Fruit fly (Drosophila melanogaster) S2 (cell line): ENCODE data around the gene blp.

Experiments
- CG8478 ChIP-seq: fragments of >200 bp; optimal IDR thresholded peaks from 2 replicates; lab custom pipeline; 2018
- CTCF ChIP-seq, 2 experiments: fragments of >200 bp; optimal IDR thresholded peaks; 2 replicates each; lab custom pipeline; 2018

blp gene

DNA sequence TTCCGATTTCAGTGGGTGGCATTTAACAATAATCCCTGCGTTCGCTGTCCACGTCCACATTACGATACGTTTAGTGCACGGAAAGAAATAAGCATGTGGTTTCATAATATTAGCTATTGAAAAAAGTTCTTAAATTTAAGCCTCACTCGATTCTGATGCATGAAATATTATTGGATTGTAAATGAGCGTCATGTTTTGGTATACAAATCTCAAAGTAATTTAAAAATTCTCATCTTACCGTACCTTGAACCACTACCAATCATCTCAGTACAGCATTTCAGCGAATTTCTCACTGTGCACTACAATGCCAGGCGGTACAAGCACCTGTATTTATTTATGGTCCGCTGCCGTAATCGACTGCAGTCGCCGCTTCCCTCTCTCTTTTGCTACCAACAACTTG lies 40.6 kb downstream of the blp start:
- no peak for TF ChIP-seq CG8478 (lab: Kevin White, UChicago)
- no peak for TF ChIP-seq CTCF (optimal IDR thresholded peaks at IDR 0.05; lab: Kevin White, UChicago)

DNA sequence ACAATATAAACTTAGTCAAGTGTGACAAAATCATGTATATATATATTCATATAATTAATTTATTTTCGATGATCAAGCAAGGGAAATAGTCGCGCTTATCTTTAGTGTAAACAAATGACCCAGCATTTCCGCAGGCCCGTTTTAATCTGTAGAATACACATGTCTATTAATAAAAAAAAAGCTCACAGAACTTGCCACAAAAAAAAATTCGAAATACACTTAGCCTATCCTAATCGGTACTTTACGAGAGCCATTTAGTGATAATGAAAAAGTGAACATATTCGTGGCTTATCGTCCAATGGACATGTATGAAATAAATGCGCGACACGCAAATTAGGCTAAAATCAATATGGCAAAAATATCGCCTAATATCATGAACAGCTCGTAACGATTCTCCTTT lies 41.5 kb downstream of the blp start:
- TF ChIP-seq CTCF (optimal IDR thresholded peaks at IDR 0.05; lab: Kevin White, UChicago): no peak
- no peak for TF ChIP-seq CG8478 (lab: Kevin White, UChicago)

DNA sequence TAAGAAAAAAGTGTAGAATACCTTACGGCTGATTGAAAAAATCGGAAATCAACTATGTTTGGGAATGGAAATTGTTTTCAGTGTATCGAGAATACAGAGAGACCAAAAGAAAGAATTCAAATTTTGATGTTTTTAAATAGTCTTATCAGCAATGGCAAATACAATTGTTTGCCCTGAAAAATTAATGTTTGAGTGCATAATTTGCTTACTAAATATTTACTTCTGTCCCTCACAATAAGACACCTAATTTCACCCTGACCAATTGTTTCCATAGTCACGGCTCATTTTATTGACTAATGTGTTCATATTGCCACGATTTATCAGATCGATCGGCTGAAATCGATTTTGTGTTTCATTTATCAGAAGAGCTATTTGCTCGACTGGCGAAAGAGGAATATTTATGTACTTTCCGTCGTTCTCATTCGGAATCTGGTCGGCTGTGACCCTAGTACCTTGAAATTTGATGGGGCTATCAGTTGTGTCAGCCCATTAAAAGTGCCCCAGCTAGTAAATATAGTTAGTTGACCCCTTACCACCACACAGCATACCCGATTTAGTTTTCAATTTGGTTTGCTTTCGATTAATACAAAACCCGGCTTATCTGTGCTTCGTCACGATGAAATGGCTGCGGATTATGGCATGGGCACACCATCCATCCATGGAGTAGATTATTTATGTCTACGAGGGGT lies 50.0 kb downstream of the blp start:
- TF ChIP-seq CTCF (optimal IDR thresholded peaks at IDR 0.05; lab: Kevin White, UChicago) (no peak), CG8478 (lab: Kevin White, UChicago) (no peak)
